Fruit fly (Drosophila melanogaster): ENCODE results near the gene Rh6.

Rh6 gene

DNA sequence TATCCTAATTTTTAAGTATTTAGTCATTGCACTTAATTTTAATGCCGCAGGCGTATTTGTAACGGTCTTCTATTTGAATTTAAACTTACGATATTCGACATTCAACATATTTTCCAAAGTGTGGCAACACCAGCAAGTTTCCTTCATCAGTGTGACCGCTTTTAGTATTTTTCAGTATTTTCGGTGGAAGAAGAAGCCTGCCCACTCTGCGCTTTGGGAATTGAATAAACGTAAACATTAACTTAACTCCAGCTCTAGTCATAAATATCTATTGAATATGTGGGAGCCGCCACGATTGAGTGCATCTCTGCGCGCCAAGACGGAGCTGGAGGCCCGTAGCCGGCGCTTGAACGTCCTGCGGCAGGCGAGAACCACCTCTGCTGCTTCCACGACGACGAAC lies 2.9 kb downstream of the Rh6 start, which contains the start of gene obe (continued):
- no peak for TF ChIP-seq odd (GFP tag; optimal IDR thresholded peaks at IDR 0.05)
- TF ChIP-seq BEAF-32 (GFP tag; optimal IDR thresholded peaks at IDR 0.05), result peak; percentile 41
- no peak for TF ChIP-seq sisA (GFP tag; IDR thresholded peaks at IDR 0.05)
- no peak for TF ChIP-seq Hsf (GFP tag; optimal IDR thresholded peaks at IDR 0.05)
- TF ChIP-seq CG2120 (GFP tag; optimal IDR thresholded peaks at IDR 0.05), result no peak
- peak; percentile 98 for TF ChIP-seq trem (tag; optimal IDR thresholded peaks at IDR 0.05)
- no peak for TF ChIP-seq CG7963 (GFP tag; IDR thresholded peaks at IDR 0.05; ENCODE audit: partially characterized antibody)
- no peak for TF ChIP-seq CG3726 (GFP tag; IDR thresholded peaks at IDR 0.05)
- TF ChIP-seq CoRest (tag; optimal IDR thresholded peaks at IDR 0.05), result peak; percentile 1
- no peak for TF ChIP-seq Doc2 (GFP tag; IDR thresholded peaks at IDR 0.05)
- peak; percentile 99 for TF ChIP-seq Myb (GFP tag; optimal IDR thresholded peaks at IDR 0.05)
- TF ChIP-seq wdn (GFP tag; IDR thresholded peaks at IDR 0.05), result no peak
- TF ChIP-seq grn (GFP tag; optimal IDR thresholded peaks at IDR 0.05), result no peak
- TF ChIP-seq Dp (GFP tag; optimal IDR thresholded peaks at IDR 0.05), result peak; percentile 65
- TF ChIP-seq h (optimal IDR thresholded peaks at IDR 0.05), result no peak
- TF ChIP-seq phol (tag; optimal IDR thresholded peaks at IDR 0.05), result peak; percentile 13
- TF ChIP-seq ase (GFP tag; IDR thresholded peaks at IDR 0.05), result no peak
- TF ChIP-seq croc (GFP tag; conservative IDR thresholded peaks at IDR 0.05), result no peak
- no peak for TF ChIP-seq Dref (GFP tag; IDR thresholded peaks at IDR 0.05)
- TF ChIP-seq zfh1 (GFP tag; IDR thresholded peaks at IDR 0.05), result no peak
- no peak for TF ChIP-seq CG15479 (GFP tag; optimal IDR thresholded peaks at IDR 0.05)
- TF ChIP-seq pzg (GFP tag; optimal IDR thresholded peaks at IDR 0.05), result peak; percentile 74
- no peak for TF ChIP-seq toy (GFP tag; IDR thresholded peaks at IDR 0.05)
- no peak for TF ChIP-seq fu2 (GFP tag; optimal IDR thresholded peaks at IDR 0.05)
- no peak for TF ChIP-seq Camta (GFP tag; optimal IDR thresholded peaks at IDR 0.05)
- TF ChIP-seq ftz-f1 (GFP tag; optimal IDR thresholded peaks at IDR 0.05), result no peak
- TF ChIP-seq nerfin-1 (tag; optimal IDR thresholded peaks at IDR 0.05), result no peak
- TF ChIP-seq CG3407 (GFP tag; optimal IDR thresholded peaks at IDR 0.05), result no peak
- TF ChIP-seq cas (GFP tag; IDR thresholded peaks at IDR 0.05), result no peak
- no peak for TF ChIP-seq Mrtf (GFP tag; IDR thresholded peaks at IDR 0.05)
- TF ChIP-seq Elba2 (GFP tag; optimal IDR thresholded peaks at IDR 0.05), result no peak
- TF ChIP-seq CG13894 (tag; optimal IDR thresholded peaks at IDR 0.05), result no peak
- TF ChIP-seq otp (GFP tag; IDR thresholded peaks at IDR 0.05), result no peak
- TF ChIP-seq ro (GFP tag; IDR thresholded peaks at IDR 0.05), result no peak
- TF ChIP-seq Ets97D (GFP tag; optimal IDR thresholded peaks at IDR 0.05), result peak; percentile 68
- no peak for TF ChIP-seq insv (GFP tag; optimal IDR thresholded peaks at IDR 0.05)
- no peak for TF ChIP-seq CG10209 (GFP tag; optimal IDR thresholded peaks at IDR 0.05)
- no peak for TF ChIP-seq Hr39 (optimal IDR thresholded peaks at IDR 0.05)
- no peak for TF ChIP-seq CG12236 (GFP tag; optimal IDR thresholded peaks at IDR 0.05)
- no peak for TF ChIP-seq CG14667 (GFP tag; IDR thresholded peaks at IDR 0.05)
- no peak for TF ChIP-seq CG10274 (GFP tag; optimal IDR thresholded peaks at IDR 0.05)
- TF ChIP-seq repo (GFP tag; optimal IDR thresholded peaks at IDR 0.05), result no peak
- TF ChIP-seq sob (GFP tag; IDR thresholded peaks at IDR 0.05), result no peak
- peak; percentile 73 for TF ChIP-seq YL-1 (GFP tag; optimal IDR thresholded peaks at IDR 0.05)
- no peak for TF ChIP-seq CG4730 (GFP tag; IDR thresholded peaks at IDR 0.05)
- TF ChIP-seq CG9797 (GFP tag; optimal IDR thresholded peaks at IDR 0.05), result peak; percentile 91
- TF ChIP-seq CG9437 (GFP tag; optimal IDR thresholded peaks at IDR 0.05), result peak; percentile 37
- TF ChIP-seq dysf (GFP tag; IDR thresholded peaks at IDR 0.05), result no peak
- no peak for TF ChIP-seq seq (GFP tag; IDR thresholded peaks at IDR 0.05)
- peak; percentile 15 for TF ChIP-seq Sry-δ (GFP tag; optimal IDR thresholded peaks at IDR 0.05)
- TF ChIP-seq CG10366 (GFP tag; IDR thresholded peaks at IDR 0.05), result no peak
- no peak for TF ChIP-seq zfh2 (GFP tag; optimal IDR thresholded peaks at IDR 0.05)
- TF ChIP-seq ato (GFP tag; IDR thresholded peaks at IDR 0.05; ENCODE audit: partially characterized antibody), result peak; percentile 46; the same call in 1 of the 2 replicates
- TF ChIP-seq CG14860 (GFP tag; IDR thresholded peaks at IDR 0.05; ENCODE audit: partially characterized antibody), result no peak
